Fruit fly (Drosophila melanogaster) whole organism, embryonic: ENCODE results near the gene alpha-PheRS.

Source experiments
- Asciz ChIP-seq: fragments of 200-800 bp; sonication (Bioruptor generic); optimal IDR thresholded peaks from 2 replicates; lab custom pipeline; 2017; ENCODE audit warnings: missing biosample characterization, mild to moderate bottlenecking, missing genetic modification characterization, missing genetic modification reagents
- CG10147 ChIP-seq: fragments of 200-800 bp; sonication (Bioruptor generic); optimal IDR thresholded peaks from 2 replicates; lab custom pipeline; 2019; ENCODE audit warnings: missing biosample characterization, mild to moderate bottlenecking, missing genetic modification characterization, moderate library complexity
- CG10267 ChIP-seq: fragments of 200-800 bp; sonication (Bioruptor generic); optimal IDR thresholded peaks from 2 replicates; lab custom pipeline; 2018; ENCODE audit warnings: missing biosample characterization, mild to moderate bottlenecking, missing genetic modification characterization, moderate library complexity
- CG10565 ChIP-seq: fragments of 200-800 bp; sonication (Bioruptor generic); optimal IDR thresholded peaks from 3 replicates; lab custom pipeline; 2016; ENCODE audit warnings: missing biosample characterization, mild to moderate bottlenecking, missing genetic modification characterization
- CG11504 ChIP-seq: fragments of 200-800 bp; sonication (Bioruptor generic); optimal IDR thresholded peaks from 3 replicates; lab custom pipeline; 2019; ENCODE audit warnings: missing biosample characterization, mild to moderate bottlenecking, missing genetic modification characterization, moderate library complexity
- CG12104 ChIP-seq: fragments of 200-800 bp; sonication (Bioruptor generic); optimal IDR thresholded peaks from 3 replicates; lab custom pipeline; 2016; ENCODE audit warnings: missing biosample characterization, missing genetic modification characterization
- CG12942 ChIP-seq: fragments of 200-800 bp; sonication (Bioruptor generic); optimal IDR thresholded peaks from 3 replicates; lab custom pipeline; 2016; ENCODE audit warnings: missing biosample characterization, missing genetic modification characterization
- CG17385 ChIP-seq: fragments of 200-800 bp; sonication (Bioruptor generic); optimal IDR thresholded peaks from 3 replicates; lab custom pipeline; 2018; ENCODE audit warnings: missing biosample characterization, mild to moderate bottlenecking, missing genetic modification characterization
- CG2199 ChIP-seq: fragments of 200-800 bp; sonication (Bioruptor generic); IDR thresholded peaks from 3 replicates; pipeline ENCODE4 v1.3.6; 2022; ENCODE audit warnings: missing biosample characterization, missing genetic modification characterization
- CG32767 ChIP-seq: fragments of 200-800 bp; sonication (Bioruptor generic); IDR thresholded peaks from 2 replicates; pipeline ENCODE4 v1.3.6; 2022; ENCODE audit warnings: missing biosample characterization, missing genetic modification characterization
- CG3847 ChIP-seq: fragments of 200-800 bp; sonication (Bioruptor generic); IDR thresholded peaks from 2 replicates; pipeline ENCODE4 v1.3.6; 2022; ENCODE audit warnings: missing biosample characterization, missing genetic modification characterization
- CG4282 ChIP-seq: fragments of 200-800 bp; sonication (Bioruptor generic); optimal IDR thresholded peaks from 2 replicates; lab custom pipeline; 2016; ENCODE audit warnings: missing biosample characterization, missing genetic modification characterization
- CG6765 ChIP-seq: fragments of 200-800 bp; sonication (Bioruptor generic); optimal IDR thresholded peaks from 3 replicates; lab custom pipeline; 2017; ENCODE audit warnings: missing biosample characterization, mild to moderate bottlenecking, missing genetic modification characterization
- CG7372 ChIP-seq: fragments of 200-800 bp; sonication (Bioruptor generic); IDR thresholded peaks from 2 replicates; pipeline ENCODE4 v1.3.6; 2022; ENCODE audit warnings: missing biosample characterization, missing genetic modification characterization
- CG7745 ChIP-seq: fragments of 200-800 bp; sonication (Bioruptor generic); optimal IDR thresholded peaks from 2 replicates; lab custom pipeline; 2018; ENCODE audit warnings: missing biosample characterization, mild to moderate bottlenecking, missing genetic modification characterization, moderate library complexity
- CG7963 ChIP-seq: fragments of 200-800 bp; sonication (Bioruptor generic); IDR thresholded peaks from 3 replicates; pipeline ENCODE4 v1.3.6; 2022; ENCODE audit warnings: missing biosample characterization, missing genetic modification characterization; ENCODE audit not compliant: partially characterized antibody
- CG7987 ChIP-seq: fragments of 200-800 bp; sonication (Bioruptor generic); optimal IDR thresholded peaks from 2 replicates; lab custom pipeline; 2018; ENCODE audit warnings: missing biosample characterization, mild to moderate bottlenecking, missing genetic modification characterization, moderate library complexity
- CG8944 ChIP-seq: fragments of 200-800 bp; sonication (Bioruptor generic); optimal IDR thresholded peaks from 3 replicates; lab custom pipeline; 2016; ENCODE audit warnings: missing biosample characterization, missing genetic modification characterization
- D19B ChIP-seq: fragments of 200-800 bp; sonication (Bioruptor generic); optimal IDR thresholded peaks from 2 replicates; lab custom pipeline; 2017; ENCODE audit warnings: missing biosample characterization, mild to moderate bottlenecking, missing genetic modification characterization
- Ets65A ChIP-seq: fragments of 200-800 bp; sonication (Bioruptor generic); peaks from one replicate; lab custom pipeline; 2016; ENCODE audit warnings: missing biosample characterization, missing genetic modification characterization
- Fer1 ChIP-seq: fragments of 200-800 bp; sonication (Bioruptor generic); optimal IDR thresholded peaks from 2 replicates; lab custom pipeline; 2017; ENCODE audit warnings: missing biosample characterization, mild to moderate bottlenecking, missing genetic modification characterization
- HLH3B ChIP-seq: fragments of 200-800 bp; sonication (Bioruptor generic); IDR thresholded peaks from 2 replicates; pipeline ENCODE4 v1.3.6; 2022; ENCODE audit warnings: missing biosample characterization, missing genetic modification characterization
- Hr39 ChIP-seq: fragments of >200 bp; optimal IDR thresholded peaks from 2 replicates; lab custom pipeline; 2017
- NK7.1 ChIP-seq: fragments of 200-800 bp; sonication (Bioruptor generic); optimal IDR thresholded peaks from 3 replicates; lab custom pipeline; 2016; ENCODE audit warnings: missing biosample characterization, missing genetic modification characterization
- NfI ChIP-seq: fragments of 200-800 bp; sonication (Bioruptor generic); optimal IDR thresholded peaks from 3 replicates; lab custom pipeline; 2018; ENCODE audit warnings: missing biosample characterization, mild to moderate bottlenecking, missing genetic modification characterization, moderate library complexity
- Scr ChIP-seq: fragments of 200-800 bp; sonication (Bioruptor generic); IDR thresholded peaks from 2 replicates; pipeline ENCODE4 v1.3.6; 2022; ENCODE audit warnings: missing biosample characterization, missing genetic modification characterization; ENCODE audit not compliant: partially characterized antibody
- aop ChIP-seq: fragments of 200-800 bp; sonication (Bioruptor generic); IDR thresholded peaks from 2 replicates; pipeline ENCODE4 v1.3.6; 2022; ENCODE audit warnings: missing biosample characterization, missing genetic modification characterization
- ase ChIP-seq: fragments of 200-800 bp; sonication (Bioruptor generic); IDR thresholded peaks from 3 replicates; pipeline ENCODE4 v1.3.6; 2022; ENCODE audit warnings: missing biosample characterization, missing genetic modification characterization
- az2 ChIP-seq: fragments of 200-800 bp; sonication (Bioruptor generic); optimal IDR thresholded peaks from 3 replicates; lab custom pipeline; 2016; ENCODE audit warnings: missing biosample characterization, missing genetic modification characterization
- croc ChIP-seq: fragments of 200-800 bp; sonication (Bioruptor generic); conservative IDR thresholded peaks from 3 replicates; pipeline ENCODE4 v1.3.6; 2022; ENCODE audit warnings: missing biosample characterization, missing genetic modification characterization
- disco-r ChIP-seq: fragments of 200-800 bp; sonication (Bioruptor generic); optimal IDR thresholded peaks from 2 replicates; lab custom pipeline; 2016; ENCODE audit warnings: missing biosample characterization, missing genetic modification characterization
- dmrt99B ChIP-seq: fragments of 200-800 bp; sonication (Bioruptor generic); optimal IDR thresholded peaks from 2 replicates; lab custom pipeline; 2018; ENCODE audit warnings: missing biosample characterization, mild to moderate bottlenecking, missing genetic modification characterization, moderate library complexity
- emc ChIP-seq: fragments of 200-800 bp; sonication (Bioruptor generic); optimal IDR thresholded peaks from 2 replicates; lab custom pipeline; 2016; ENCODE audit warnings: missing biosample characterization, missing genetic modification characterization
- ems ChIP-seq: fragments of 200-800 bp; sonication (Bioruptor generic); optimal IDR thresholded peaks from 3 replicates; lab custom pipeline; 2016; ENCODE audit warnings: missing biosample characterization, missing genetic modification characterization
- fd64A ChIP-seq: fragments of 200-800 bp; sonication (Bioruptor generic); optimal IDR thresholded peaks from 3 replicates; lab custom pipeline; 2018; ENCODE audit warnings: missing biosample characterization, mild to moderate bottlenecking, missing genetic modification characterization
- fd96Cb ChIP-seq: fragments of 200-800 bp; sonication (Bioruptor generic); optimal IDR thresholded peaks from 2 replicates; lab custom pipeline; 2018; ENCODE audit warnings: missing biosample characterization, mild to moderate bottlenecking, missing genetic modification characterization, moderate library complexity
- grau ChIP-seq: fragments of 200-800 bp; optimal IDR thresholded peaks from 3 replicates; lab custom pipeline; 2019; ENCODE audit warnings: missing biosample characterization, mild to moderate bottlenecking, missing genetic modification characterization, moderate library complexity
- her ChIP-seq: fragments of 200-800 bp; sonication (Bioruptor generic); optimal IDR thresholded peaks from 2 replicates; lab custom pipeline; 2016; ENCODE audit warnings: missing biosample characterization, missing genetic modification characterization
- kah ChIP-seq: fragments of 200-800 bp; sonication (Bioruptor generic); optimal IDR thresholded peaks from 2 replicates; lab custom pipeline; 2018; ENCODE audit warnings: missing biosample characterization, mild to moderate bottlenecking, missing genetic modification characterization
- mam ChIP-seq: fragments of 200-800 bp; sonication (Bioruptor generic); optimal IDR thresholded peaks from 3 replicates; lab custom pipeline; 2016; ENCODE audit warnings: missing biosample characterization, missing genetic modification characterization
- mld ChIP-seq: fragments of 200-800 bp; sonication (Bioruptor generic); IDR thresholded peaks from 3 replicates; pipeline ENCODE4 v1.3.6; 2022; ENCODE audit warnings: missing biosample characterization, missing genetic modification characterization; ENCODE audit not compliant: partially characterized antibody
- nau ChIP-seq: fragments of 200-800 bp; sonication (Bioruptor generic); optimal IDR thresholded peaks from 3 replicates; lab custom pipeline; 2017; ENCODE audit warnings: missing biosample characterization, mild to moderate bottlenecking, missing genetic modification characterization, missing genetic modification reagents
- nerfin-2 ChIP-seq: fragments of 200-800 bp; sonication (Bioruptor generic); IDR thresholded peaks from 2 replicates; pipeline ENCODE4 v1.3.6; 2022; ENCODE audit warnings: missing biosample characterization, missing genetic modification characterization; ENCODE audit not compliant: partially characterized antibody
- oc ChIP-seq: fragments of 200-800 bp; sonication (Bioruptor generic); optimal IDR thresholded peaks from 2 replicates; lab custom pipeline; 2018; ENCODE audit warnings: missing biosample characterization, mild to moderate bottlenecking, missing genetic modification characterization, moderate library complexity
- odd ChIP-seq: fragments of 200-800 bp; sonication (Bioruptor generic); optimal IDR thresholded peaks from 2 replicates; lab custom pipeline; 2017; ENCODE audit warnings: missing biosample characterization, mild to moderate bottlenecking, missing genetic modification characterization
- repo ChIP-seq: fragments of 200-800 bp; sonication (Bioruptor generic); optimal IDR thresholded peaks from 2 replicates; lab custom pipeline; 2016; ENCODE audit warnings: missing biosample characterization, missing genetic modification characterization
- sim ChIP-seq: fragments of 200-800 bp; sonication (Bioruptor generic); IDR thresholded peaks from 2 replicates; pipeline ENCODE4 v1.3.6; 2022; ENCODE audit warnings: missing biosample characterization, missing genetic modification characterization
- sob ChIP-seq: fragments of 200-800 bp; sonication (Bioruptor generic); IDR thresholded peaks from 2 replicates; pipeline ENCODE4 v1.3.6; 2022; ENCODE audit warnings: missing biosample characterization, missing genetic modification characterization
- tin ChIP-seq: fragments of 200-800 bp; sonication (Bioruptor generic); optimal IDR thresholded peaks from 3 replicates; lab custom pipeline; 2016; ENCODE audit warnings: missing biosample characterization, missing genetic modification characterization
- tio ChIP-seq: fragments of 200-800 bp; sonication (Bioruptor generic); optimal IDR thresholded peaks from 2 replicates; lab custom pipeline; 2017; ENCODE audit warnings: missing biosample characterization, missing genetic modification characterization, inconsistent platforms
- zen ChIP-seq: fragments of 200-800 bp; sonication (Bioruptor generic); optimal IDR thresholded peaks from 3 replicates; lab custom pipeline; 2018; ENCODE audit warnings: missing biosample characterization, mild to moderate bottlenecking, missing genetic modification characterization, moderate library complexity

alpha-PheRS gene

dm6 chrX:8115717-8116311 is 29.6 kb downstream of the alpha-PheRS start, which contains the start of gene Gclc (continued):
- TF ChIP-seq repo (GFP tag; lab: Kevin White, UChicago) (no peak), Hr39 (lab: Kevin White, UChicago) (no peak), zen (no peak), CG3847 (GFP tag; lab: Robert Waterston, UW) (0 out of 2 replicates have a peak, but pooled peaks have one; percentile 30), mld (GFP tag; lab: Robert Waterston, UW) (no peak), tin (GFP tag; lab: Kevin White, UChicago) (no peak), NfI (GFP tag; lab: Kevin White, UChicago) (no peak), Fer1 (GFP tag; lab: Kevin White, UChicago) (peak; percentile 25), NK7.1 (no peak), CG10147 (GFP tag; lab: Kevin White, UChicago) (no peak), nau (GFP tag; lab: Kevin White, UChicago) (peak; percentile 19), CG32767 (GFP tag; lab: Robert Waterston, UW) (no peak), nerfin-2 (no peak), HLH3B (GFP tag; lab: Robert Waterston, UW) (no peak), Asciz (GFP tag; lab: Kevin White, UChicago) (no peak), kah (GFP tag; lab: Kevin White, UChicago) (no peak), emc (no peak), CG11504 (tag; lab: Kevin White, UChicago) (no peak), fd64A (GFP tag; lab: Kevin White, UChicago) (no peak), CG6765 (GFP tag; lab: Kevin White, UChicago) (no peak), grau (tag; lab: Kevin White, UChicago) (no peak), D19B (GFP tag; lab: Kevin White, UChicago) (peak; percentile 3), az2 (GFP tag; lab: Kevin White, UChicago) (no peak), CG10565 (no peak), ase (GFP tag; lab: Robert Waterston, UW) (no peak), tio (GFP tag; lab: Kevin White, UChicago) (no peak), sob (no peak; the same call in 1 of the 2 replicates), CG12942 (no peak), oc (tag; lab: Kevin White, UChicago) (no peak), mam (peak; percentile 9), odd (GFP tag; lab: Kevin White, UChicago) (peak; percentile 15), CG7987 (no peak), CG8944 (GFP tag; lab: Kevin White, UChicago) (no peak), aop (GFP tag; lab: Robert Waterston, UW) (no peak), CG17385 (GFP tag; lab: Kevin White, UChicago) (no peak), CG12104 (no peak), CG2199 (GFP tag; lab: Robert Waterston, UW) (no peak), CG4282 (GFP tag; lab: Kevin White, UChicago) (no peak), CG7745 (tag; lab: Kevin White, UChicago) (no peak), Scr (peak; percentile 39), dmrt99B (no peak), CG10267 (tag; lab: Kevin White, UChicago) (peak; percentile 36), CG7372 (GFP tag; lab: Robert Waterston, UW) (no peak), ems (GFP tag; lab: Kevin White, UChicago) (no peak), croc (GFP tag; lab: Robert Waterston, UW) (no peak), CG7963 (GFP tag; lab: Robert Waterston, UW) (peak; percentile 10; the same call in 1 of the 3 replicates), her (GFP tag; lab: Kevin White, UChicago) (no peak), disco-r (GFP tag; lab: Kevin White, UChicago) (no peak), sim (GFP tag; lab: Robert Waterston, UW) (no peak), fd96Cb (tag; lab: Kevin White, UChicago) (no peak), Ets65A (no peak)
